In the genomic region with DNA sequence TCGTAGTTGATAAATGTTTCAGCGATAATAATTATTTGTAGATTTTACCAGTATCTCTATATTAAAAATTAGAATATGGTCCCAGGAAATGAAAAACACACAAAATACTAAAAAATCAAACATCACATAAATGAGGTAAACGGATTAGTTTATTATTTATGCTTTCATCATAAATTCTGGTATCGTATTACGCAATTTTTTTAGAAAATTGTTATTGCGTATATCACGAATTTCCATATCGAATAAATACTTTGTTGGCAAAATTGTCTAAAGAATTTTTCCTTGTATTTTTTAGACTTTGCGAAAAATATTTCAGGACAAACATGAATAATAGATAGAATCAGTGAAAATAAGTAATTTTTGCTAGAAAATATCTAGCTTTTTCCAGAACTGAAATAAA, we compare ENCODE assay signal across 3 worm cellular contexts.
TF ChIP-seq lines count a peak whose summit lies in the region.

No protein-coding gene starts in this region.

TF ChIP-seq in whole organism, L2 larva, 48 proteins besides CTCF, POLR2A, EP300 and RAD21:
- TF ChIP-seq zag-1 (tag; optimal IDR thresholded peaks at IDR 0.05; lab: Kevin White, UChicago) (no peak), lin-13 (GFP tag; optimal IDR thresholded peaks at IDR 0.05; lab: Kevin White, UChicago) (no peak), unc-39 (tag; optimal IDR thresholded peaks at IDR 0.05; lab: Kevin White, UChicago) (no peak), unc-55 (GFP tag; optimal IDR thresholded peaks at IDR 0.05; lab: Kevin White, UChicago) (peak; percentile 71), egl-27 (tag; optimal IDR thresholded peaks at IDR 0.05; lab: Kevin White, UChicago) (no peak)

TF ChIP-seq in whole organism, L4 larva, 104 proteins besides CTCF, POLR2A, EP300 and RAD21:
- TF ChIP-seq jun-1 (tag; optimal IDR thresholded peaks at IDR 0.05; lab: Kevin White, UChicago) = no peak
- TF ChIP-seq duxl-1 (tag; optimal IDR thresholded peaks at IDR 0.05; lab: Kevin White, UChicago; ENCODE audit: poor library complexity) = no peak
- TF ChIP-seq unc-62 (GFP tag; optimal IDR thresholded peaks at IDR 0.05 in 1 of 2; lab: Kevin White, UChicago) = no peak
- TF ChIP-seq unc-62 (tag; optimal IDR thresholded peaks at IDR 0.05; lab: Kevin White, UChicago) = no peak
- peak; percentile 80 for TF ChIP-seq aha-1 (tag; lab: Kevin White, UChicago)
- TF ChIP-seq nhr-10 (tag; optimal IDR thresholded peaks at IDR 0.05; lab: Kevin White, UChicago) = no peak
- TF ChIP-seq F10B5.3 (tag; optimal IDR thresholded peaks at IDR 0.05; lab: Kevin White, UChicago) = no peak

TF ChIP-seq in whole organism, mixed stage, embryonic, 35 proteins besides CTCF, POLR2A, EP300 and RAD21:
- peak; percentile 68 for TF ChIP-seq zip-8 (tag; optimal IDR thresholded peaks at IDR 0.05; lab: Kevin White, UChicago)
- TF ChIP-seq sem-2 (GFP tag; optimal IDR thresholded peaks at IDR 0.05; lab: Kevin White, UChicago) = no peak
- TF ChIP-seq unc-120 (tag; optimal IDR thresholded peaks at IDR 0.05; lab: Kevin White, UChicago; ENCODE audit: poor library complexity, severe bottlenecking) = no peak
- no peak for TF ChIP-seq cnd-1 (tag; optimal IDR thresholded peaks at IDR 0.05; lab: Kevin White, UChicago)
- no peak for TF ChIP-seq ceh-83 (GFP tag; optimal IDR thresholded peaks at IDR 0.05; lab: Kevin White, UChicago)
TF ChIP-seq in whole organism, mixed stage, embryonic: peak in this region for 1.
